Fruit fly (Drosophila melanogaster) whole organism, embryonic: ENCODE data around the gene CG33986.

Experiments
- C15 ChIP-seq: fragments of 200-800 bp; sonication (Bioruptor generic); IDR thresholded peaks from 3 replicates; pipeline ENCODE4 v1.3.6; 2022; ENCODE audit warnings: missing biosample characterization, missing genetic modification characterization
- CG10979 ChIP-seq: fragments of 200-800 bp; sonication (Bioruptor generic); optimal IDR thresholded peaks from 2 replicates; lab custom pipeline; 2018; ENCODE audit warnings: missing biosample characterization, mild to moderate bottlenecking, missing genetic modification characterization, moderate library complexity
- CG12299 ChIP-seq: fragments of 200-800 bp; sonication (Bioruptor generic); optimal IDR thresholded peaks from 2 replicates; lab custom pipeline; 2018; ENCODE audit warnings: missing biosample characterization, mild to moderate bottlenecking, missing genetic modification characterization
- CG13287 ChIP-seq: fragments of 200-800 bp; sonication (Bioruptor generic); IDR thresholded peaks from 2 replicates; pipeline ENCODE4 v1.3.6; 2022; ENCODE audit warnings: missing biosample characterization, missing genetic modification characterization; ENCODE audit not compliant: partially characterized antibody
- CG17361 ChIP-seq: fragments of 200-800 bp; sonication (Bioruptor generic); IDR thresholded peaks from 3 replicates; pipeline ENCODE4 v1.3.6; 2022; ENCODE audit warnings: missing biosample characterization, missing genetic modification characterization
- CG2129 ChIP-seq: fragments of 200-800 bp; sonication (Bioruptor generic); IDR thresholded peaks from 2 replicates; pipeline ENCODE4 v1.3.6; 2022; ENCODE audit warnings: missing biosample characterization, missing genetic modification characterization; ENCODE audit not compliant: partially characterized antibody
- CG34376 ChIP-seq: fragments of 200-800 bp; sonication (Bioruptor generic); optimal IDR thresholded peaks from 2 replicates; lab custom pipeline; 2018; ENCODE audit warnings: missing biosample characterization, mild to moderate bottlenecking, missing genetic modification characterization
- CG4820 ChIP-seq: fragments of 200-800 bp; sonication (Bioruptor generic); optimal IDR thresholded peaks from 3 replicates; lab custom pipeline; 2016; ENCODE audit warnings: missing biosample characterization, missing genetic modification characterization
- CG5180 ChIP-seq: fragments of 200-800 bp; sonication (Bioruptor generic); optimal IDR thresholded peaks from 3 replicates; lab custom pipeline; 2017; ENCODE audit warnings: missing biosample characterization, missing genetic modification characterization, mild to moderate bottlenecking, moderate library complexity, missing genetic modification reagents
- CG6272 ChIP-seq: fragments of 200-800 bp; sonication (Bioruptor generic); IDR thresholded peaks from 2 replicates; pipeline ENCODE4 v1.3.6; 2022; ENCODE audit warnings: missing biosample characterization, missing genetic modification characterization
- CG6689 ChIP-seq: fragments of 200-800 bp; sonication (Bioruptor generic); IDR thresholded peaks from 2 replicates; pipeline ENCODE4 v1.3.6; 2022; ENCODE audit warnings: missing biosample characterization, missing genetic modification characterization
- CG8290 ChIP-seq, 3 experiments: fragments of 200-800 bp; sonication (Bioruptor generic); optimal IDR thresholded peaks; 2 replicates each; lab custom pipeline; 2016 to 2019; ENCODE audit warnings: missing biosample characterization in 3 of 3, missing genetic modification characterization in 3 of 3, mild to moderate bottlenecking in 2 of 3, moderate library complexity in 1 of 3
- CG8944 ChIP-seq: fragments of 200-800 bp; sonication (Bioruptor generic); optimal IDR thresholded peaks from 3 replicates; lab custom pipeline; 2016; ENCODE audit warnings: missing biosample characterization, missing genetic modification characterization
- CG9817 ChIP-seq: fragments of 200-800 bp; sonication (Bioruptor generic); optimal IDR thresholded peaks from 2 replicates; lab custom pipeline; 2018; ENCODE audit warnings: missing biosample characterization, mild to moderate bottlenecking, missing genetic modification characterization, moderate library complexity
- Chrac-16 ChIP-seq: fragments of 200-800 bp; sonication (Bioruptor generic); optimal IDR thresholded peaks from 3 replicates; lab custom pipeline; 2016; ENCODE audit warnings: missing biosample characterization, missing genetic modification characterization
- Doc3 ChIP-seq: fragments of 200-800 bp; sonication (Bioruptor generic); IDR thresholded peaks from 3 replicates; pipeline ENCODE4 v1.3.6; 2022; ENCODE audit warnings: missing biosample characterization, missing genetic modification characterization; ENCODE audit not compliant: partially characterized antibody
- Dp ChIP-seq: fragments of 200-800 bp; sonication (Bioruptor generic); optimal IDR thresholded peaks from 2 replicates; lab custom pipeline; 2018; ENCODE audit warnings: missing biosample characterization, mild to moderate bottlenecking, missing genetic modification characterization, moderate library complexity
- Dref ChIP-seq: fragments of 200-800 bp; sonication (Bioruptor generic); IDR thresholded peaks from 2 replicates; pipeline ENCODE4 v1.3.6; 2022; ENCODE audit warnings: missing biosample characterization, missing genetic modification characterization
- Ets65A ChIP-seq: fragments of 200-800 bp; sonication (Bioruptor generic); peaks from one replicate; lab custom pipeline; 2016; ENCODE audit warnings: missing biosample characterization, missing genetic modification characterization
- Fer3 ChIP-seq: fragments of 200-800 bp; sonication (Bioruptor generic); optimal IDR thresholded peaks from 2 replicates; lab custom pipeline; 2018; ENCODE audit warnings: missing biosample characterization, mild to moderate bottlenecking, missing genetic modification characterization, moderate library complexity
- Gsc ChIP-seq: fragments of 200-800 bp; sonication (Bioruptor generic); IDR thresholded peaks from 2 replicates; pipeline ENCODE4 v1.3.6; 2022; ENCODE audit warnings: missing biosample characterization, missing genetic modification characterization
- Hr78 ChIP-seq, 2 experiments: fragments of 200-800 bp in 1 of 2; fragments of >200 bp in 1 of 2; sonication (Bioruptor generic) in 1 of 2; optimal IDR thresholded peaks; 2 replicates each; lab custom pipeline; 2017 to 2019; ENCODE audit warnings: missing biosample characterization in 2 of 2, missing genetic modification characterization in 2 of 2, mild to moderate bottlenecking in 1 of 2, moderate library complexity in 1 of 2
- Max ChIP-seq: fragments of 200-800 bp; sonication (Bioruptor generic); optimal IDR thresholded peaks from 2 replicates; lab custom pipeline; 2016; ENCODE audit warnings: missing biosample characterization, mild to moderate bottlenecking, missing genetic modification characterization
- Neu2 ChIP-seq: fragments of 200-800 bp; sonication (Bioruptor generic); optimal IDR thresholded peaks from 3 replicates; lab custom pipeline; 2016; ENCODE audit warnings: missing biosample characterization, missing genetic modification characterization, borderline replicate concordance
- Scr ChIP-seq: fragments of 200-800 bp; sonication (Bioruptor generic); IDR thresholded peaks from 2 replicates; pipeline ENCODE4 v1.3.6; 2022; ENCODE audit warnings: missing biosample characterization, missing genetic modification characterization; ENCODE audit not compliant: partially characterized antibody
- Stat92E ChIP-seq, 3 experiments: fragments of >200 bp in 2 of 3; fragments of 200-800 bp in 1 of 3; sonication (Bioruptor generic) in 1 of 3; optimal IDR thresholded peaks; 2 replicates each; lab custom pipeline; 2017 to 2019; ENCODE audit warnings: missing biosample characterization in 3 of 3, missing genetic modification characterization in 3 of 3, mild to moderate bottlenecking in 1 of 3, moderate library complexity in 1 of 3
- TFAM ChIP-seq: fragments of 200-800 bp; sonication (Bioruptor generic); optimal IDR thresholded peaks from 2 replicates; lab custom pipeline; 2017; ENCODE audit warnings: missing biosample characterization, missing genetic modification characterization, inconsistent platforms
- Taf1 ChIP-seq: fragments of 200-800 bp; sonication (Bioruptor generic); IDR thresholded peaks from 2 replicates; pipeline ENCODE4 v1.3.6; 2022; ENCODE audit warnings: missing biosample characterization, missing genetic modification characterization
- caup ChIP-seq: fragments of 200-800 bp; sonication (Bioruptor generic); optimal IDR thresholded peaks from 3 replicates; lab custom pipeline; 2017; ENCODE audit warnings: missing biosample characterization, mild to moderate bottlenecking, missing genetic modification characterization, moderate library complexity; ENCODE audit not compliant: severe bottlenecking
- cg ChIP-seq: fragments of 200-800 bp; sonication (Bioruptor generic); optimal IDR thresholded peaks from 3 replicates; lab custom pipeline; 2019; ENCODE audit warnings: missing biosample characterization, mild to moderate bottlenecking, missing genetic modification characterization, moderate library complexity
- crp ChIP-seq, 2 experiments: fragments of 200-800 bp; sonication (Bioruptor generic); optimal IDR thresholded peaks; 2 replicates in 1 of 2; 3 replicates in 1 of 2; lab custom pipeline; 2017; ENCODE audit warnings: missing biosample characterization in 2 of 2, missing genetic modification characterization in 2 of 2, mild to moderate bottlenecking in 1 of 2, moderate library complexity in 1 of 2
- kah ChIP-seq: fragments of 200-800 bp; sonication (Bioruptor generic); optimal IDR thresholded peaks from 2 replicates; lab custom pipeline; 2018; ENCODE audit warnings: missing biosample characterization, mild to moderate bottlenecking, missing genetic modification characterization
- knrl ChIP-seq: fragments of 200-800 bp; sonication (Bioruptor generic); IDR thresholded peaks from 3 replicates; pipeline ENCODE4 v1.3.6; 2022; ENCODE audit warnings: missing biosample characterization, missing genetic modification characterization; ENCODE audit not compliant: partially characterized antibody
- lilli ChIP-seq: fragments of 200-800 bp; sonication (Bioruptor generic); optimal IDR thresholded peaks from 3 replicates; lab custom pipeline; 2016; ENCODE audit warnings: missing biosample characterization, missing genetic modification characterization
- lmd ChIP-seq: fragments of 200-800 bp; sonication (Bioruptor generic); IDR thresholded peaks from 2 replicates; pipeline ENCODE4 v1.3.6; 2022; ENCODE audit warnings: missing biosample characterization, missing genetic modification characterization
- mirr ChIP-seq: fragments of 200-800 bp; sonication (Bioruptor generic); optimal IDR thresholded peaks from 3 replicates; lab custom pipeline; 2018; ENCODE audit warnings: missing biosample characterization, mild to moderate bottlenecking, missing genetic modification characterization
- pita ChIP-seq: fragments of 200-800 bp; sonication (Bioruptor generic); optimal IDR thresholded peaks from 2 replicates; lab custom pipeline; 2017; ENCODE audit warnings: missing biosample characterization, mild to moderate bottlenecking, missing genetic modification characterization
- pnt ChIP-seq: fragments of 200-800 bp; sonication (Bioruptor generic); optimal IDR thresholded peaks from 3 replicates; lab custom pipeline; 2016; ENCODE audit warnings: missing biosample characterization, missing genetic modification characterization
- psq ChIP-seq: fragments of 200-800 bp; sonication (Bioruptor generic); optimal IDR thresholded peaks from 2 replicates; lab custom pipeline; 2017; ENCODE audit warnings: missing biosample characterization, missing genetic modification characterization
- pzg ChIP-seq: fragments of 200-800 bp; sonication (Bioruptor generic); optimal IDR thresholded peaks from 3 replicates; lab custom pipeline; 2018; ENCODE audit warnings: missing biosample characterization, mild to moderate bottlenecking, missing genetic modification characterization, moderate library complexity
- tin ChIP-seq: fragments of 200-800 bp; sonication (Bioruptor generic); optimal IDR thresholded peaks from 3 replicates; lab custom pipeline; 2016; ENCODE audit warnings: missing biosample characterization, missing genetic modification characterization
- tna ChIP-seq: fragments of 200-800 bp; sonication (Bioruptor generic); IDR thresholded peaks from 2 replicates; pipeline ENCODE4 v1.3.6; 2022; ENCODE audit warnings: missing biosample characterization, missing genetic modification characterization; ENCODE audit not compliant: partially characterized antibody
- toy ChIP-seq: fragments of 200-800 bp; sonication (Bioruptor generic); IDR thresholded peaks from 2 replicates; pipeline ENCODE4 v1.3.6; 2022; ENCODE audit warnings: missing biosample characterization, missing genetic modification characterization
- trem ChIP-seq: fragments of 200-800 bp; optimal IDR thresholded peaks from 3 replicates; lab custom pipeline; 2019; ENCODE audit warnings: missing biosample characterization, mild to moderate bottlenecking, missing genetic modification characterization, moderate library complexity
- twi ChIP-seq: fragments of 200-800 bp; optimal IDR thresholded peaks from 2 replicates; lab custom pipeline; 2019; ENCODE audit warnings: missing biosample characterization, mild to moderate bottlenecking, missing genetic modification characterization, moderate library complexity
- wek ChIP-seq: fragments of 200-800 bp; sonication (Bioruptor generic); optimal IDR thresholded peaks from 3 replicates; lab custom pipeline; 2018; ENCODE audit warnings: missing biosample characterization, mild to moderate bottlenecking, missing genetic modification characterization, moderate library complexity
- wor ChIP-seq: fragments of 200-800 bp; sonication (Bioruptor generic); IDR thresholded peaks from 2 replicates; pipeline ENCODE4 v1.3.6; 2022; ENCODE audit warnings: missing biosample characterization, missing genetic modification characterization

The CG33986 gene

dm6 chr3L:15553993-15554644, 29.1 kb upstream of the CG33986 start, which contains the start of gene AGO2 (continued):
- TF ChIP-seq Stat92E (GFP tag; optimal IDR thresholded peaks at IDR 0.05; lab: Kevin White, UChicago) (peak in 1 of 3 experiments; percentile 78), mirr (peak; percentile 32), Neu2 (GFP tag; lab: Kevin White, UChicago) (peak; percentile 47), trem (peak; percentile 66), caup (GFP tag; lab: Kevin White, UChicago) (no peak), CG13287 (peak; percentile 80), wor (no peak), CG9817 (tag; lab: Kevin White, UChicago) (no peak), wek (GFP tag; lab: Kevin White, UChicago) (peak; percentile 17), C15 (GFP tag; lab: Robert Waterston, UW) (no peak), lmd (GFP tag; lab: Robert Waterston, UW) (no peak), Dp (GFP tag; lab: Kevin White, UChicago) (peak; percentile 92), Ets65A (GFP tag; lab: Kevin White, UChicago) (no peak), CG6272 (GFP tag; lab: Robert Waterston, UW) (no peak), Dref (GFP tag; lab: Robert Waterston, UW) (peak; percentile 93), CG4820 (GFP tag; lab: Kevin White, UChicago) (no peak), Chrac-16 (no peak), CG8944 (GFP tag; lab: Kevin White, UChicago) (no peak), CG17361 (peak; percentile 32; the same call in 1 of the 3 replicates), Scr (GFP tag; lab: Robert Waterston, UW) (peak; percentile 65), CG5180 (GFP tag; lab: Kevin White, UChicago) (peak; percentile 11), pzg (GFP tag; lab: Kevin White, UChicago) (peak; percentile 62), CG2129 (no peak), Gsc (GFP tag; lab: Robert Waterston, UW) (no peak), knrl (GFP tag; lab: Robert Waterston, UW) (peak; percentile 52; the same call in 2 of the 3 replicates), tin (GFP tag; lab: Kevin White, UChicago) (peak; percentile 4), Doc3 (GFP tag; lab: Robert Waterston, UW) (peak; percentile 45; the same call in 1 of the 3 replicates), crp (GFP tag; optimal IDR thresholded peaks at IDR 0.05; lab: Kevin White, UChicago) (peak in 1 of 2 experiments; percentile 26), CG8290 (GFP tag; optimal IDR thresholded peaks at IDR 0.05; lab: Kevin White, UChicago) (peak; percentile 2), CG8290 (tag; optimal IDR thresholded peaks at IDR 0.05; lab: Kevin White, UChicago) (no peak), Max (GFP tag; lab: Kevin White, UChicago) (no peak), psq (GFP tag; lab: Kevin White, UChicago) (no peak), tna (GFP tag; lab: Robert Waterston, UW) (peak; percentile 75), Taf1 (GFP tag; lab: Robert Waterston, UW) (no peak), pnt (no peak), pita (GFP tag; lab: Kevin White, UChicago) (peak; percentile 62), toy (GFP tag; lab: Robert Waterston, UW) (no peak), twi (peak; percentile 53), Hr78 (GFP tag; optimal IDR thresholded peaks at IDR 0.05; lab: Kevin White, UChicago) (no peak), TFAM (GFP tag; lab: Kevin White, UChicago) (no peak), lilli (GFP tag; lab: Kevin White, UChicago) (peak; percentile 30), CG6689 (GFP tag; lab: Robert Waterston, UW) (0 out of 2 replicates have a peak, but pooled peaks have one; percentile 28), Fer3 (no peak), CG10979 (peak; percentile 12), cg (GFP tag; lab: Kevin White, UChicago) (peak; percentile 52), kah (GFP tag; lab: Kevin White, UChicago) (no peak), CG12299 (tag; lab: Kevin White, UChicago) (peak; percentile 24), CG34376 (GFP tag; lab: Kevin White, UChicago) (peak; percentile 12)
